Fruit fly (Drosophila melanogaster): ENCODE data around the gene Npc2h.
A peak's percentile ranks its signal among the peaks of the same experiment; 100 is the strongest.

Gene Npc2h

dm6 chr3R:30780451-30780850, 34.4 kb upstream of the Npc2h start:
- TF ChIP-seq CG32121 (GFP tag; IDR thresholded peaks at IDR 0.05) (no peak), Snoo (tag; optimal IDR thresholded peaks at IDR 0.05) (no peak), D1 (tag; optimal IDR thresholded peaks at IDR 0.05) (no peak), CG34367 (tag; optimal IDR thresholded peaks at IDR 0.05) (no peak), CG14655 (GFP tag; optimal IDR thresholded peaks at IDR 0.05) (no peak)

- TF ChIP-seq CG32121 (GFP tag; IDR thresholded peaks at IDR 0.05) (no peak), CG10348 (GFP tag; IDR thresholded peaks at IDR 0.05) (no peak), EcR (GFP tag; optimal IDR thresholded peaks at IDR 0.05) (peak; percentile 41)
Observed at dm6 chr3R:30779257-30779656, 33.2 kb upstream of the Npc2h start.

DNA sequence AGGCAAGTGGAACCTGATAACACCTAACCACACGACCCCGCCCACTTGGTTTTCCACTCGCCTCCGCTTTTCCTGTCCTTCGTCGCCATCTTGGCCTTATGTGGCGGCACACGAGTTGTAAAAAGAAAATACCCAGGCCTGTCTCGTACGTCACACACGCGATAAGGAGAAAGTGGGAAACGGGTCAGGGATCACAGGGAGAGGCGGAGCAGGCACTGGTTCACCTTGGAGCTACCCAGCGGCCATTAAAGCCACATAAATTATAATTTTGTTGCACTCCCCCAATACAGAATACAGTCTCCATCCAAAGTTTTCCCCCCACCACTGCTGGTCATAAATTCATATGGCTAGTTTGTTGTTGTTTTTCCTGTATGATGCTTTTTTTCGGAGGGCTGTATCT, 29.8 kb upstream of the Npc2h start:
- TF ChIP-seq fd96Ca (GFP tag; IDR thresholded peaks at IDR 0.05) (no peak), CG10348 (GFP tag; IDR thresholded peaks at IDR 0.05) (no peak), CG15710 (tag; optimal IDR thresholded peaks at IDR 0.05) (no peak), Pif1A (GFP tag; optimal IDR thresholded peaks at IDR 0.05) (no peak), CG17806 (tag; optimal IDR thresholded peaks at IDR 0.05) (no peak), CG34367 (tag; optimal IDR thresholded peaks at IDR 0.05) (no peak), gl (tag; optimal IDR thresholded peaks at IDR 0.05) (no peak), CG8159 (tag; optimal IDR thresholded peaks at IDR 0.05) (no peak), CG4496 (GFP tag; IDR thresholded peaks at IDR 0.05) (no peak)

DNA sequence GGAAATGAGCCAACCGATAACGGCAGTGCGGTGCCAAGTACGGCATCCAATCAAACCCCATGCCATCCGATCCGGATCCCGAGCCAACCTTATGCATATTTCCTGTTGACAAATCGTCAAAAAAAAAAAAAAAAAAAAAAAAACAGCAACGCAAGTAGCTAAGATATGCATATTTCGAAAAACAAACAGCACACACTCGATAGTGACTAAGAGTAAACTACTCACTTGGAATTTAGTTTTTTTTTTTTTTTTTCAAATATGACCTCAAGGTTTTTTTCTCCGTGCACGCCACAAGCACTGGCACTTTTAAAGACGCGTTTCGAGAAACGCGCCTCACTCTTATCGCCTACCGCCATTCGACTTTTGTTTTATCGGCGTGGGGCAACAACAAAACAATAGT, 29.2 kb upstream of the Npc2h start:
- TF ChIP-seq fd96Ca (GFP tag; IDR thresholded peaks at IDR 0.05) (peak; percentile 47; the same call in 1 of the 3 replicates), CG8301 (tag; optimal IDR thresholded peaks at IDR 0.05) (no peak), CG17806 (tag; optimal IDR thresholded peaks at IDR 0.05) (peak; percentile 5), Pif1A (GFP tag; optimal IDR thresholded peaks at IDR 0.05) (peak; percentile 16), CG12605 (GFP tag; IDR thresholded peaks at IDR 0.05) (no peak), Ets98B (GFP tag; IDR thresholded peaks at IDR 0.05) (no peak), D1 (tag; optimal IDR thresholded peaks at IDR 0.05) (no peak), EcR (GFP tag; optimal IDR thresholded peaks at IDR 0.05) (no peak), CG15710 (tag; optimal IDR thresholded peaks at IDR 0.05) (peak; percentile 29), CG13204 (GFP tag; optimal IDR thresholded peaks at IDR 0.05) (no peak)

dm6 chr3R:30772779-30773546, 26.9 kb upstream of the Npc2h start:
- TF ChIP-seq D1 (tag; optimal IDR thresholded peaks at IDR 0.05) (no peak), CG9948 (tag; optimal IDR thresholded peaks at IDR 0.05) (peak; percentile 22), CG8159 (tag; optimal IDR thresholded peaks at IDR 0.05) (peak; percentile 61), CG4496 (GFP tag; IDR thresholded peaks at IDR 0.05) (no peak), gl (tag; optimal IDR thresholded peaks at IDR 0.05) (no peak), fd96Ca (GFP tag; IDR thresholded peaks at IDR 0.05) (no peak), CG14655 (GFP tag; optimal IDR thresholded peaks at IDR 0.05) (peak; percentile 43), CG17806 (tag; optimal IDR thresholded peaks at IDR 0.05) (peak; percentile 52), CG13204 (GFP tag; optimal IDR thresholded peaks at IDR 0.05) (peak; percentile 34), CG15710 (tag; optimal IDR thresholded peaks at IDR 0.05) (peak; percentile 20), CG12605 (GFP tag; IDR thresholded peaks at IDR 0.05) (peak; percentile 61), Pif1B (GFP tag; optimal IDR thresholded peaks at IDR 0.05) (peak; percentile 25), Pif1A (GFP tag; optimal IDR thresholded peaks at IDR 0.05) (peak; percentile 25), EcR (GFP tag; optimal IDR thresholded peaks at IDR 0.05) (peak; percentile 48), CG8301 (tag; optimal IDR thresholded peaks at IDR 0.05) (peak; percentile 33)

DNA sequence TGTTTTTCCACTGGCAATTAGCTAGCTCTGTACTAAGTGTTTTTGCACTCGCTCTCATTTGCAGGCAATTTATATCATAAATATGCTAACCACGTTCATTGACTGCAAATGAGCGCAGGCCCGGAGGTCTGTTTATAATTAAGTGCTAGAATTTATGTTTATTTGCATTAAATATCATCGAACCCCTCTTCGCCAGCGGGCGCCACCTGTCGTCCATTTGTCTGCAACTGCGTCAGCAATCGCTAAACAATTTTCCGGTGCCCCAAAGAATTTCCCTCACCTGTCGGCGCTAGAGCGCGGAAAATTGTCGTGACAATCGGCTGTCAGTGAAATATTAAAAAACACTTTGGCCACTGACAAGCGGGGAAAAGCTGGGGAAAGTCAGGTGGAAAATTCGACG, 24.6 kb upstream of the Npc2h start:
- TF ChIP-seq Pif1A (GFP tag; optimal IDR thresholded peaks at IDR 0.05) (no peak), D1 (tag; optimal IDR thresholded peaks at IDR 0.05) (no peak), CG9948 (tag; optimal IDR thresholded peaks at IDR 0.05) (no peak), CG4496 (GFP tag; IDR thresholded peaks at IDR 0.05) (no peak), CG8301 (tag; optimal IDR thresholded peaks at IDR 0.05) (no peak), CG17806 (tag; optimal IDR thresholded peaks at IDR 0.05) (no peak), Pif1B (GFP tag; optimal IDR thresholded peaks at IDR 0.05) (no peak), Snoo (tag; optimal IDR thresholded peaks at IDR 0.05) (no peak), CG13204 (GFP tag; optimal IDR thresholded peaks at IDR 0.05) (no peak), CG14655 (GFP tag; optimal IDR thresholded peaks at IDR 0.05) (no peak)

dm6 chr3R:30770069-30770633, 24.1 kb upstream of the Npc2h start:
- TF ChIP-seq CG10348 (GFP tag; IDR thresholded peaks at IDR 0.05) (no peak), CG14655 (GFP tag; optimal IDR thresholded peaks at IDR 0.05) (peak; percentile 15), CG32121 (GFP tag; IDR thresholded peaks at IDR 0.05) (no peak), EcR (GFP tag; optimal IDR thresholded peaks at IDR 0.05) (no peak), D1 (tag; optimal IDR thresholded peaks at IDR 0.05) (no peak), CG8301 (tag; optimal IDR thresholded peaks at IDR 0.05) (no peak)
